Fruit fly (Drosophila melanogaster) S2 (cell line): ENCODE data around the gene cl.

Source experiments
- CG8478 ChIP-seq: fragments of >200 bp; optimal IDR thresholded peaks from 2 replicates; lab custom pipeline; 2018
- CTCF ChIP-seq, 2 experiments: fragments of >200 bp; optimal IDR thresholded peaks; 2 replicates each; lab custom pipeline; 2018

DNA sequence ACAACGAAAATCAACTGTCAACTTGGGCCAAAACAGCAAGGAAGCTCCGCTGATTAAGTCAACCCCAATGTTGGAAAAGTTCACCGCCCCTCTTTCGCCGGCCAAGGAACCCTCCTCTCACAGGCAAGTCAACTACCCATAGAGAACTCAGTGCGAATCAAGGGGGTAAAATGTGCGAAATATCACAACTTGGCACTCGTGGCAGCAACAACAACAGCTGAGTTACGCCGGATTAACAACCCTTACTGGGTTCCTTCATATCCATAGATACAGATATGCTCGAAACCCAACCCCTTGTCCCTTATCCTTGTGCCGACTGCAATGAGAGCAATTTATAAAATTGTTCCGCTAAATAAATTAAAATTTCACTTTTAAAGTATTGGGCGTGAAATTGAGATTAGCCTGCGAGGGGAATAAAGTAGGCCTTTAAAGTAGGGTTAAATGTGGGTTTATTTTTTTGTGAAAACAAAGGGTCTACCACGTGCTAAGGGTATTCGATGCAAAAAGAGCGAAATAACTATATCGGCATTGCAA is 30.8 kb upstream of the cl start:
- TF ChIP-seq CTCF (optimal IDR thresholded peaks at IDR 0.05; lab: Kevin White, UChicago): no peak
- TF ChIP-seq CG8478: no peak
